Worm (Caenorhabditis elegans): Measurements from ENCODE around the gene rod-1.
A peak's percentile ranks its signal among the peaks of the same experiment; 100 is the strongest.

Gene rod-1

DNA sequence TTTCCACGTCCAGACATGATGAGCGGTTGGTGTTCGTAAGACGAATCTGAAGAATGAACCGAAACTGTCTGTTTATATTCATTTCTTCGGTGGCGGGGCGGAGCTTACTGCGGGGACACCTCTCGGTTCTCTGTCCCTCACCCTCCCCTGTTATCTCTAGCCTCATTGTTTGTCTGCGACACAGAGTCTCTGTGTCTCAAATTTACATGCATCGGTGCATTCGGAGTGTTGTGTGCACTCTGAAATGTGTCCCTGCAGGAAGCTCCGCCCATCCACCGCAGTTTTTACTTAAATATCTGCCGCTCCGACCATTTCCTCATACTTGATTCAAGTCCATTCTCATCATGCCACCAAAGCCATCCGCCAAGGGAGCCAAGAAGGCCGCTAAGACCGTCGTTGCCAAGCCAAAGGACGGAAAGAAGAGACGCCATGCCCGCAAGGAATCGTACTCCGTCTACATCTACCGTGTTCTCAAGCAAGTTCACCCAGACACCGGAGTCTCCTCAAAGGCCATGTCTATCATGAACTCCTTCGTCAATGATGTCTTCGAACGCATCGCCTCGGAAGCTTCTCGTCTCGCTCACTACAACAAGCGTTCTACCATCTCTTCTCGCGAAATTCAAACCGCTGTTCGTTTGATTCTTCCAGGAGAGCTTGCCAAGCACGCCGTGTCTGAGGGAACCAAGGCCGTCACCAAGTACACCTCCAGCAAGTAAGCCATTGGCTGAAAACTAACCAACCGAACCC is 8.1 kb downstream of the rod-1 start, which contains the start of the genes his-61 and his-62:
TSS of gene his-61 (minus strand) at position 17 of the 747 bp plus-strand sequence.
TSS of gene his-62 (plus strand) at position 345 of the 747 bp plus-strand sequence.
- TF ChIP-seq bed-1 (GFP tag; IDR thresholded peaks at IDR 0.05) (no peak), nhr-90 (tag; optimal IDR thresholded peaks at IDR 0.05) (peak; percentile 42), sptf-2 (GFP tag; optimal IDR thresholded peaks at IDR 0.05) (no peak), Y95B8A.8 (GFP tag; IDR thresholded peaks at IDR 0.05) (0 out of 2 replicates have a peak, but pooled peaks have one; percentile 70), aptf-2 (GFP tag; conservative IDR thresholded peaks at IDR 0.05) (peak; percentile 87), Y67H2A.10 (GFP tag; conservative IDR thresholded peaks at IDR 0.05) (no peak), tbp1 (GFP tag; optimal IDR thresholded peaks at IDR 0.05) (peak; percentile 71), ccch-3 (GFP tag; optimal IDR thresholded peaks at IDR 0.05) (no peak), ZK185.1 (tag; optimal IDR thresholded peaks at IDR 0.05; ENCODE audit: poor library complexity, severe bottlenecking) (peak; percentile 39), fkh-3 (tag; optimal IDR thresholded peaks at IDR 0.05) (no peak), madf-10 (tag; optimal IDR thresholded peaks at IDR 0.05) (no peak), lin-26 (GFP tag; IDR thresholded peaks at IDR 0.05) (peak; percentile 92), rcor-1 (GFP tag; IDR thresholded peaks at IDR 0.05) (peak; percentile 9; the same call in 1 of the 2 replicates), B0336.3 (GFP tag; IDR thresholded peaks at IDR 0.05) (peak; percentile 46; the same call in 1 of the 2 replicates), unc-62 (GFP tag; optimal IDR thresholded peaks at IDR 0.05) (no peak), Y53G8AR.9 (GFP tag; conservative IDR thresholded peaks at IDR 0.05) (peak; percentile 56), lag-1 (GFP tag; IDR thresholded peaks at IDR 0.05) (no peak), bed-2 (GFP tag; IDR thresholded peaks at IDR 0.05) (no peak), T26A5.8 (tag; optimal IDR thresholded peaks at IDR 0.05) (no peak), ceh-40 (GFP tag; IDR thresholded peaks at IDR 0.05) (no peak), T07F8.4 (tag; optimal IDR thresholded peaks at IDR 0.05) (no peak), zfh-2 (GFP tag; conservative IDR thresholded peaks at IDR 0.05) (no peak), xnd-1 (tag; optimal IDR thresholded peaks at IDR 0.05) (no peak), aptf-3 (GFP tag; IDR thresholded peaks at IDR 0.05) (peak; percentile 62; the same call in 1 of the 2 replicates), pbrm-1 (GFP tag; IDR thresholded peaks at IDR 0.05) (peak; percentile 63; the same call in 1 of the 2 replicates), dox-1 (GFP tag; IDR thresholded peaks at IDR 0.05) (peak; percentile 82), ceh-91 (GFP tag; IDR thresholded peaks at IDR 0.05) (peak; percentile 22), lir-1 (GFP tag; conservative IDR thresholded peaks at IDR 0.05) (no peak), lin-35 (GFP tag; optimal IDR thresholded peaks at IDR 0.05) (no peak), snpc-4 (GFP tag; optimal IDR thresholded peaks at IDR 0.05) (no peak), snpc-4 (tag; optimal IDR thresholded peaks at IDR 0.05) (peak; percentile 4 to 74 (median 61)), K12H6.12 (tag; optimal IDR thresholded peaks at IDR 0.05) (no peak), ztf-28 (GFP tag; IDR thresholded peaks at IDR 0.05) (peak; percentile 76; the same call in 1 of the 2 replicates), akir-1 (GFP tag; optimal IDR thresholded peaks at IDR 0.05) (no peak), hsf-1 (GFP tag; IDR thresholded peaks at IDR 0.05) (peak; percentile 15; the same call in 1 of the 2 replicates), lsl-1 (GFP tag; optimal IDR thresholded peaks at IDR 0.05) (peak; percentile 43), B0261.1 (tag; optimal IDR thresholded peaks at IDR 0.05) (no peak), B0035.1 (tag; optimal IDR thresholded peaks at IDR 0.05) (no peak), F37B4.10 (GFP tag; IDR thresholded peaks at IDR 0.05) (no peak), madf-8 (GFP tag; conservative IDR thresholded peaks at IDR 0.05) (0 out of 2 replicates have a peak, but pooled peaks have one; percentile 26), F33H1.4 (GFP tag; IDR thresholded peaks at IDR 0.05) (peak; percentile 10; the same call in 1 of the 2 replicates), nfya-1 (tag; optimal IDR thresholded peaks at IDR 0.05; ENCODE audit: borderline replicate concordance, insufficient read depth) (no peak), athp-1 (tag; optimal IDR thresholded peaks at IDR 0.05) (no peak), nhr-27 (tag; optimal IDR thresholded peaks at IDR 0.05) (no peak), cebp-2 (GFP tag; IDR thresholded peaks at IDR 0.05) (peak; percentile 62; the same call in 1 of the 2 replicates), ekl-4 (GFP tag; IDR thresholded peaks at IDR 0.05) (peak; percentile 39), ceh-100 (GFP tag; IDR thresholded peaks at IDR 0.05) (peak; percentile 53)

Data from whole organism, young adult.